Worm (Caenorhabditis elegans) whole organism, L4/young adult: ENCODE data around the gene F31F7.2.

Experiments
- W03F9.2 ChIP-seq: fragments of 150-350 bp; optimal IDR thresholded peaks from 2 replicates; lab custom pipeline; 2014; ENCODE audit warnings: missing biosample characterization, missing genetic modification characterization
- dao-5 ChIP-seq: sonication (generic microtip); optimal IDR thresholded peaks from 2 replicates; lab custom pipeline; 2016; ENCODE audit warnings: missing genotype, missing genetic modification characterization, moderate library complexity, missing compliant biosample characterization

DNA sequence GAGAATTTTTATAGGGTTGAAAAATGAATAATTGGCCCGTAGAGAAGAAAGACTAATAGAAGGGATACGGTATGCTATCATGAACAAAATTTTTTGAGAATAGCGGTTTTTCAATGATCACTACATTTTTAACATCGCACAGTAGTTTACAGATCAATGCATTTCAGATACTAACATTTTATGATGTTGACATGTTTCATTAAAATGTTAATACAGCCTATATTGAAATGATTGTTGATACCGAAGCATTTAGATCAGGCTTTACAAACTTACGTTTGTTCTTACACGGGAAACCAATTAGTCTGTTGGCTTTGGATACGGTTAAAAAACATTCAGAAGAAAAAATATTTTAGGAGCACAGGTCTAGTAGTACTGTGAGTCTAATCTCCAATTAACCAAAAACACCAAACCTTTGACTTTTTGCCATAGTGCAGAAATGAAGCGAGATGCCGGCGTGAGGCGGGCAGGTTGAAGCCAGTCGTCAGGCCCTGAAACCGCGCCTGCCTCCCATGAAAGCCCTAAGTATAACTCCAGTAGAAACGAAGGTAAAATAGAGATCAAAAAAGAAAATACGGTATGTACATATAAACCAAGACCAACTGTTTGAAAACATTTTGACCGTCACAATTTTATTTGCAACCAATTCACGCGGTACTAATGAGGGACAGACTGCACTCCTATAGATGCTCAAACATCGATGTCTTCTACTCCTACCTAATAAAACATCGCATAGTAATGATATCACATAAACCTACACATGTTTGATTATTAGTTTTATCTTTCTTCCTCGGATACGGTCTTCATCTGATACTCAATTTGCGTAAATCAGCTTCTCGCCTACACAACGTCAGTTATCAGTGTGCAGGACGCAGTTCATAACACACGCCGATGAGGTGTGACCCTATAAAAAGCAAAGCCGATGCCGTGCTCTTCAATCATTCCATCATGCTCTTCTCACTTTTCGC lies 7.7 kb downstream of the F31F7.2 start, which contains the start of gene fil-2:
- TF ChIP-seq W03F9.2 (tag; lab: Kevin White, UChicago) (no peak), dao-5 (tag; lab: Kevin White, UChicago) (no peak)
